Fruit fly (Drosophila melanogaster) whole organism, wandering third instar larva: ENCODE measurements around the gene CG5399.

ENCODE experiments used
- Abd-B ChIP-seq: fragments of >200 bp; optimal IDR thresholded peaks from 2 replicates; lab custom pipeline; 2017; ENCODE audit warnings: missing biosample characterization, missing genetic modification characterization
- CG32264 ChIP-seq: fragments of 200-800 bp; sonication (Bioruptor generic); optimal IDR thresholded peaks from 2 replicates; lab custom pipeline; 2016; ENCODE audit warnings: missing biosample characterization, missing genetic modification characterization
- CG9705 ChIP-seq: fragments of 200-800 bp; sonication (Bioruptor generic); optimal IDR thresholded peaks from 2 replicates; lab custom pipeline; 2018; ENCODE audit warnings: missing biosample characterization, mild to moderate bottlenecking, missing genetic modification characterization
- CrebA ChIP-seq: fragments of 200-800 bp; sonication (Bioruptor generic); optimal IDR thresholded peaks from 2 replicates; lab custom pipeline; 2016; ENCODE audit warnings: missing biosample characterization, mild to moderate bottlenecking, missing genetic modification characterization, borderline replicate concordance
- Dfd ChIP-seq: fragments of >200 bp; optimal IDR thresholded peaks from 2 replicates; lab custom pipeline; 2017; ENCODE audit warnings: missing biosample characterization, missing genetic modification characterization
- Dif ChIP-seq: fragments of 200-275, 200-300 bp; sonication (Bioruptor generic); optimal IDR thresholded peaks from 2 replicates; lab custom pipeline; 2018; ENCODE audit warnings: missing biosample characterization, missing genetic modification characterization; ENCODE audit not compliant: partially characterized antibody
- GATAd ChIP-seq: sonication (Bioruptor generic); optimal IDR thresholded peaks from 2 replicates; lab custom pipeline; 2016; ENCODE audit warnings: missing biosample characterization, missing genetic modification characterization
- Hnf4 ChIP-seq: fragments of 200-800 bp; sonication (Bioruptor generic); optimal IDR thresholded peaks from 2 replicates; lab custom pipeline; 2016; ENCODE audit warnings: missing biosample characterization, mild to moderate bottlenecking, missing genetic modification characterization
- Hr78 ChIP-seq: fragments of >200 bp; optimal IDR thresholded peaks from 2 replicates; lab custom pipeline; 2017; ENCODE audit warnings: missing biosample characterization, missing genetic modification characterization
- Hr83 ChIP-seq: fragments of 200-300 bp; sonication (Bioruptor generic); optimal IDR thresholded peaks from 2 replicates; lab custom pipeline; 2016; ENCODE audit warnings: missing biosample characterization, mild to moderate bottlenecking, missing genetic modification characterization, moderate library complexity; ENCODE audit not compliant: poor library complexity, severe bottlenecking
- Jra ChIP-seq: sonication (Bioruptor generic); optimal IDR thresholded peaks from 2 replicates; lab custom pipeline; 2016; ENCODE audit warnings: missing biosample characterization, missing genetic modification characterization
- Mio ChIP-seq: sonication (Bioruptor generic); optimal IDR thresholded peaks from 2 replicates; lab custom pipeline; 2016; ENCODE audit warnings: missing biosample characterization, missing genetic modification characterization
- Myc ChIP-seq: fragments of >200 bp; optimal IDR thresholded peaks from 2 replicates; lab custom pipeline; 2017
- N ChIP-seq: fragments of >200 bp; optimal IDR thresholded peaks from 2 replicates; lab custom pipeline; 2018; ENCODE audit warnings: missing biosample characterization, missing external identifiers, missing genetic modification characterization
- OdsH ChIP-seq: fragments of 200-800 bp; sonication (Bioruptor generic); optimal IDR thresholded peaks from 2 replicates; lab custom pipeline; 2016; ENCODE audit warnings: missing biosample characterization, mild to moderate bottlenecking, missing genetic modification characterization
- Rel ChIP-seq, 2 experiments: fragments of 200-800 bp; sonication (Bioruptor generic) in 1 of 2; optimal IDR thresholded peaks; 2 replicates in 1 of 2; 3 replicates in 1 of 2; lab custom pipeline; 2016 to 2019; ENCODE audit warnings: mild to moderate bottlenecking in 2 of 2, missing biosample characterization in 2 of 2, missing genetic modification characterization in 2 of 2, moderate library complexity in 1 of 2
- Sp1 ChIP-seq: fragments of 200-800 bp; sonication (Bioruptor generic); optimal IDR thresholded peaks from 3 replicates; lab custom pipeline; 2019; ENCODE audit warnings: missing biosample characterization, mild to moderate bottlenecking, missing genetic modification characterization, moderate library complexity
- Vsx2 ChIP-seq: fragments of 200-300, 225-300 bp; sonication (Bioruptor generic); optimal IDR thresholded peaks from 2 replicates; lab custom pipeline; 2018; ENCODE audit warnings: missing biosample characterization, missing genetic modification characterization; ENCODE audit not compliant: partially characterized antibody
- br ChIP-seq: fragments of 200-800 bp; sonication (Bioruptor generic); optimal IDR thresholded peaks from 2 replicates; lab custom pipeline; 2016; ENCODE audit warnings: missing biosample characterization, missing genetic modification characterization
- brk ChIP-seq: fragments of 200-800 bp; sonication (Bioruptor generic); optimal IDR thresholded peaks from 2 replicates; lab custom pipeline; 2016; ENCODE audit warnings: missing biosample characterization, mild to moderate bottlenecking, missing genetic modification characterization
- dl ChIP-seq, 2 experiments: fragments of 175-275, 200-275 bp in 1 of 2; fragments of 200-275 bp in 1 of 2; sonication (Bioruptor generic); optimal IDR thresholded peaks; lab custom pipeline; 2018; ENCODE audit warnings: mild to moderate bottlenecking in 2 of 2, missing biosample characterization in 2 of 2, missing genetic modification characterization in 2 of 2, moderate library complexity in 2 of 2; ENCODE audit not compliant: partially characterized antibody in 2 of 2, insufficient read depth in 1 of 2
- dmrt93B ChIP-seq: fragments of 200-800 bp; sonication (Bioruptor generic); optimal IDR thresholded peaks from 2 replicates; lab custom pipeline; 2018; ENCODE audit warnings: missing biosample characterization, mild to moderate bottlenecking, missing genetic modification characterization
- dsf ChIP-seq: sonication (Bioruptor generic); optimal IDR thresholded peaks from 2 replicates; lab custom pipeline; 2016; ENCODE audit warnings: missing biosample characterization, missing genetic modification characterization, borderline replicate concordance
- ey ChIP-seq: fragments of 200-800 bp; sonication (Bioruptor generic); optimal IDR thresholded peaks from 2 replicates; lab custom pipeline; 2016; ENCODE audit warnings: missing biosample characterization, missing genetic modification characterization
- h ChIP-seq: fragments of 200-800 bp; sonication (Bioruptor generic); optimal IDR thresholded peaks from 3 replicates; lab custom pipeline; 2016; ENCODE audit warnings: missing biosample characterization, mild to moderate bottlenecking, missing genetic modification characterization
- jim ChIP-seq: fragments of 175-275, 200-325 bp; sonication (Bioruptor generic); optimal IDR thresholded peaks from 2 replicates; lab custom pipeline; 2016; ENCODE audit warnings: missing biosample characterization, mild to moderate bottlenecking, missing genetic modification characterization
- lola ChIP-seq: fragments of >200 bp; optimal IDR thresholded peaks from 2 replicates; lab custom pipeline; 2017; ENCODE audit warnings: missing biosample characterization, missing genetic modification characterization
- pan ChIP-seq: fragments of >200 bp; optimal IDR thresholded peaks from 2 replicates; lab custom pipeline; 2017
- psq ChIP-seq: fragments of 200-800 bp; sonication (Bioruptor generic); optimal IDR thresholded peaks from 3 replicates; lab custom pipeline; 2017; ENCODE audit warnings: missing biosample characterization, mild to moderate bottlenecking, missing genetic modification characterization, moderate library complexity
- rgr ChIP-seq: fragments of 200-800 bp; sonication (Bioruptor generic); optimal IDR thresholded peaks from 3 replicates; lab custom pipeline; 2016; ENCODE audit warnings: missing biosample characterization, mild to moderate bottlenecking, missing genetic modification characterization
- sage ChIP-seq: fragments of 200-800 bp; sonication (Bioruptor generic); optimal IDR thresholded peaks from 2 replicates; lab custom pipeline; 2016; ENCODE audit warnings: missing biosample characterization, mild to moderate bottlenecking, missing genetic modification characterization
- sv ChIP-seq: fragments of 200-800 bp; sonication (Bioruptor generic); optimal IDR thresholded peaks from 3 replicates; lab custom pipeline; 2016; ENCODE audit warnings: missing biosample characterization, missing genetic modification characterization
- tai ChIP-seq: sonication (Bioruptor generic); optimal IDR thresholded peaks from 2 replicates; lab custom pipeline; 2016; ENCODE audit warnings: missing biosample characterization, missing genetic modification characterization
- usp ChIP-seq: fragments of >200 bp; optimal IDR thresholded peaks from 2 replicates; lab custom pipeline; 2017; ENCODE audit warnings: missing biosample characterization, missing genetic modification characterization
- woc ChIP-seq: sonication (Bioruptor generic); optimal IDR thresholded peaks from 2 replicates; lab custom pipeline; 2016; ENCODE audit warnings: missing biosample characterization, mild to moderate bottlenecking, missing genetic modification characterization

Gene CG5399

dm6 chr3R:15694941-15695340 lies at the start of gene CG5399:
Gene CG5399 (plus strand): TSS chr3R:15695241.
- TF ChIP-seq Sp1 (GFP tag; lab: Kevin White, UChicago), result no peak

DNA sequence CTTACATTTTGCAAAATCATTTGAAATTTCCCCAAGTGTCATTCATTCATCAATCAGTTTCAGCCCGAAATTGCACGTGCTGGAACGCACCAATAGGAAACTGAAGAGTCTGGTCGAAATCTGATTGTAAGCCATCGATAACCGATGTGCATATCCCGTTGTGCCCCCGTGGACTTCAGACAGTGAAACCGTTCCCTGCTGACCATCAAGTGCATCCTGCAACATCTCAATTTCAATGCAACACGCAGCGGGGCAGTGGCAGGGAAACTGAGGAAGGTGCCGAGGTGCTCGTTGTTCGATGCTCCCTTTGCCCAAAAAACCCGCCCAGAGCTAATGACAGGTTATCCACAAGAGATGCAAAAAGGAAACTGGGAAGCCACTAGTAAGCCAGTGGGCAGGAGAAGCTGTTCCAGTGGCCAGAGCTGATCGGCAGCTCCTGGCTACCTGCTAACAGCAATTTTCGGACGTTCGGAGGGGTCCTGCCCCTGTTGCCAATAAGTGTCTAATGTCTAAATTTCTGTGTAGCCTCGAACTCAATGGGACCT lies 48.1 kb upstream of the CG5399 start:
- TF ChIP-seq sage (GFP tag; lab: Kevin White, UChicago), result no peak
- TF ChIP-seq Vsx2 (GFP tag; lab: Kevin White, UChicago), result no peak

- TF ChIP-seq usp (no peak), Vsx2 (GFP tag; lab: Kevin White, UChicago) (no peak), dl (GFP tag; optimal IDR thresholded peaks at IDR 0.05; lab: Kevin White, UChicago; ENCODE audit: insufficient read depth in 1 of 2, partially characterized antibody in 2 of 2) (no peak), sage (GFP tag; lab: Kevin White, UChicago) (no peak), Hr78 (GFP tag; lab: Kevin White, UChicago) (no peak), CG32264 (no peak), tai (GFP tag; lab: Kevin White, UChicago) (no peak)
- TF ChIP-seq, all 38 proteins: peak for 0
These were observed 46.1 kb upstream of the CG5399 start for dm6 chr3R:15648898-15649297.

DNA sequence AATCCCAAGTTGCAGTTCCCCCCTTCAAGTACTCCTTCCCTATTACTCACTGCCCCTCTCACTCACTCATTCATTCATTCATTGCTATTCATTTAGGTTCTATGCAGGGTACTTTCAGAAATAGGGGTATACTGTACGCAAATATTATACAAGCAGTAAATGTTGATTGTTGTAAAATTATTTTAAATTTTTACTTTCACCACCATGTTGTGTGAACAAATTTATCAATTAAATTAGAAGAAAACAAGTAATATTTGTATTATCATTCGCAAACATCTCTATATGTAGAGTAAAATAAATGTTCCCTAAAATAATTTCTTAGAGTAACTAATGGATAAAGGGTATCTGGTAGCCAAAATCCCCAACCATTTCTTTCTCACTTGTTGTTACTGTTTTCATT lies 44.8 kb upstream of the CG5399 start:
- no peak for TF ChIP-seq dl (GFP tag; optimal IDR thresholded peaks at IDR 0.05; lab: Kevin White, UChicago; ENCODE audit: insufficient read depth in 1 of 2, partially characterized antibody in 2 of 2)
- TF ChIP-seq br (GFP tag; lab: Kevin White, UChicago), result no peak
- TF ChIP-seq CG32264, result no peak
- no peak for TF ChIP-seq dmrt93B (GFP tag; lab: Kevin White, UChicago)
- TF ChIP-seq usp, result no peak
- TF ChIP-seq psq (GFP tag; lab: Kevin White, UChicago), result no peak
- TF ChIP-seq pan (lab: Kevin White, UChicago), result no peak
- TF ChIP-seq Hr78 (GFP tag; lab: Kevin White, UChicago), result no peak
- TF ChIP-seq CrebA, result no peak
- no peak for TF ChIP-seq sage (GFP tag; lab: Kevin White, UChicago)
- TF ChIP-seq, all 38 proteins: peak for 0

dm6 chr3R:15650669-15651068 lies 44.4 kb upstream of the CG5399 start:
- no peak for TF ChIP-seq GATAd
- TF ChIP-seq, all 38 proteins: peak for 0

- TF ChIP-seq Vsx2 (GFP tag; lab: Kevin White, UChicago) (no peak), Myc (no peak), lola (GFP tag; lab: Kevin White, UChicago) (no peak), pan (lab: Kevin White, UChicago) (no peak), Sp1 (GFP tag; lab: Kevin White, UChicago) (peak; percentile 84), Mio (GFP tag; lab: Kevin White, UChicago) (peak; percentile 47), CrebA (peak; percentile 11), brk (GFP tag; lab: Kevin White, UChicago) (peak; percentile 13), N (GFP tag; lab: Kevin White, UChicago) (no peak), rgr (GFP tag; lab: Kevin White, UChicago) (peak; percentile 90), br (GFP tag; lab: Kevin White, UChicago) (peak; percentile 93), h (peak; percentile 95), woc (peak; percentile 96), Abd-B (GFP tag; lab: Kevin White, UChicago) (no peak), Hr83 (no peak), Hnf4 (GFP tag; lab: Kevin White, UChicago) (peak; percentile 84), GATAd (no peak), ey (GFP tag; lab: Kevin White, UChicago) (peak; percentile 92), CG32264 (peak; percentile 74), sage (GFP tag; lab: Kevin White, UChicago) (peak; percentile 93), Dfd (GFP tag; lab: Kevin White, UChicago) (no peak), jim (no peak), Jra (GFP tag; lab: Kevin White, UChicago) (peak; percentile 70), OdsH (peak; percentile 90), Rel (GFP tag; optimal IDR thresholded peaks at IDR 0.05; lab: Kevin White, UChicago) (peak; percentile 89), Rel (tag; optimal IDR thresholded peaks at IDR 0.05; lab: Kevin White, UChicago) (peak; percentile 34), usp (no peak), sv (no peak), dmrt93B (GFP tag; lab: Kevin White, UChicago) (peak; percentile 88), psq (GFP tag; lab: Kevin White, UChicago) (peak; percentile 83), Hr78 (GFP tag; lab: Kevin White, UChicago) (no peak), dl (GFP tag; optimal IDR thresholded peaks at IDR 0.05; lab: Kevin White, UChicago; ENCODE audit: insufficient read depth in 1 of 2, partially characterized antibody in 2 of 2) (no peak), CG9705 (GFP tag; lab: Kevin White, UChicago) (peak; percentile 82), dsf (GFP tag; lab: Kevin White, UChicago) (peak; percentile 43), tai (GFP tag; lab: Kevin White, UChicago) (peak; percentile 78), Dif (no peak)
These were observed 43.2 kb upstream of the CG5399 start for dm6 chr3R:15651770-15652410.
